Worm (Caenorhabditis elegans): Measurements from ENCODE around the gene C34C12.12.

ce11 chrIII:3435152-3435551 lies 17.8 kb upstream of the C34C12.12 start:
- no peak for TF ChIP-seq W03F9.2 (tag; optimal IDR thresholded peaks at IDR 0.05)
- no peak for TF ChIP-seq dao-5 (tag; optimal IDR thresholded peaks at IDR 0.05)
- no peak for TF ChIP-seq him-1 (tag; optimal IDR thresholded peaks at IDR 0.05)
